Worm (Caenorhabditis elegans) whole organism, mixed stage, embryonic: Measurements from ENCODE around the gene Y111B2A.12.

Experiments used
- hlh-1 ChIP-seq: fragments of 150-350 bp; optimal IDR thresholded peaks from 2 replicates; lab custom pipeline; 2014; ENCODE audit warnings: missing biosample characterization, missing genetic modification reagents, missing genetic modification characterization
- nhr-237 ChIP-seq: fragments of 150-350 bp; optimal IDR thresholded peaks from 2 replicates; lab custom pipeline; 2014; ENCODE audit warnings: missing biosample characterization, missing genetic modification characterization
- nhr-76 ChIP-seq: sonication (generic microtip); optimal IDR thresholded peaks from 2 replicates; lab custom pipeline; 2017; ENCODE audit warnings: missing biosample characterization, missing genetic modification characterization
- tbx-8 ChIP-seq: fragments of 200-800 bp; sonication (Bioruptor generic); optimal IDR thresholded peaks from 2 replicates; lab custom pipeline; 2018; ENCODE audit warnings: mild to moderate bottlenecking, missing genetic modification characterization, moderate library complexity, missing compliant biosample characterization

DNA sequence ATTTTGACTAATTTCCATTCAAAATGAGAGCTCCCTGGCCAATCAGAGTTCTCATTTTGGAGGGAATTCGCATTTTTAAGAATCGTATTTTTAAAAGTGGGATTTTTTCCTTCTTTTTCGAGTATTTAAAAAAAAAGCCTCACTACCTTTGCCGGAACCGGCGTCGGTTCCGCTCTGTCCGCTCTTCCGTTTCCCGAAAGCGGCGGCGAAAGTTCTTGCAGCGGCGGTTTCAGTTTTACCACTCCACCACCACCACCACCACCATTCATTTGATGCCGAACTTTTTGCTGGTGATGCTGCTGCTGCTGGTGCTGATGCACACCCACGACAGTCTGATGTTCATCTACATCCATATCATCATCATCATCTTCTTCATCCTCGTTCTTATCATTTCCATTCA is 7.0 kb upstream of the Y111B2A.12 start:
- TF ChIP-seq hlh-1 (tag; lab: Kevin White, UChicago) (no peak), nhr-237 (tag; lab: Kevin White, UChicago) (no peak), tbx-8 (GFP tag; lab: Kevin White, UChicago) (no peak), nhr-76 (tag; lab: Kevin White, UChicago) (no peak)
